Fruit fly (Drosophila melanogaster) whole organism, embryonic: ENCODE data around the gene CG6790.

Experiments used
- Ada2b ChIP-seq: fragments of 200-800 bp; sonication (Bioruptor generic); IDR thresholded peaks from 2 replicates; pipeline ENCODE4 v1.3.6; 2022; ENCODE audit warnings: missing biosample characterization, missing genetic modification characterization
- Atf6 ChIP-seq: fragments of 200-800 bp; sonication (Bioruptor generic); IDR thresholded peaks from 2 replicates; pipeline ENCODE4 v1.3.6; 2022; ENCODE audit warnings: missing biosample characterization, missing genetic modification characterization
- CG10147 ChIP-seq: fragments of 200-800 bp; sonication (Bioruptor generic); optimal IDR thresholded peaks from 2 replicates; lab custom pipeline; 2019; ENCODE audit warnings: missing biosample characterization, mild to moderate bottlenecking, missing genetic modification characterization, moderate library complexity
- CG10654 ChIP-seq: fragments of 200-800 bp; sonication (Bioruptor generic); optimal IDR thresholded peaks from 2 replicates; lab custom pipeline; 2016; ENCODE audit warnings: missing biosample characterization, missing genetic modification characterization
- CG11247 ChIP-seq: fragments of 200-800 bp; sonication (Bioruptor generic); IDR thresholded peaks from 2 replicates; pipeline ENCODE4 v1.3.6; 2022; ENCODE audit warnings: missing biosample characterization, missing genetic modification characterization
- CG12299 ChIP-seq: fragments of 200-800 bp; sonication (Bioruptor generic); optimal IDR thresholded peaks from 2 replicates; lab custom pipeline; 2018; ENCODE audit warnings: missing biosample characterization, mild to moderate bottlenecking, missing genetic modification characterization
- CG13624 ChIP-seq: fragments of 200-800 bp; sonication (Bioruptor generic); optimal IDR thresholded peaks from 2 replicates; lab custom pipeline; 2016; ENCODE audit warnings: missing biosample characterization, missing genetic modification characterization
- CG14050 ChIP-seq: fragments of 200-800 bp; sonication (Bioruptor generic); IDR thresholded peaks from 3 replicates; pipeline ENCODE4 v1.3.6; 2022; ENCODE audit warnings: missing biosample characterization, missing genetic modification characterization
- CG15073 ChIP-seq: fragments of 200-800 bp; sonication (Bioruptor generic); optimal IDR thresholded peaks from 2 replicates; lab custom pipeline; 2016; ENCODE audit warnings: missing biosample characterization, missing genetic modification characterization
- CG17328 ChIP-seq: fragments of 200-800 bp; sonication (Bioruptor generic); IDR thresholded peaks from 2 replicates; pipeline ENCODE4 v1.3.6; 2022; ENCODE audit warnings: missing biosample characterization, missing genetic modification characterization
- CG2678 ChIP-seq: fragments of 200-800 bp; sonication (Bioruptor generic); optimal IDR thresholded peaks from 3 replicates; lab custom pipeline; 2019; ENCODE audit warnings: missing biosample characterization, mild to moderate bottlenecking, missing genetic modification characterization, moderate library complexity
- CG33213 ChIP-seq: fragments of 200-800 bp; sonication (Bioruptor generic); optimal IDR thresholded peaks from 3 replicates; lab custom pipeline; 2016; ENCODE audit warnings: missing biosample characterization, missing genetic modification characterization
- CG34376 ChIP-seq: fragments of 200-800 bp; sonication (Bioruptor generic); optimal IDR thresholded peaks from 2 replicates; lab custom pipeline; 2018; ENCODE audit warnings: missing biosample characterization, mild to moderate bottlenecking, missing genetic modification characterization
- CG3995 ChIP-seq: fragments of 200-800 bp; sonication (Bioruptor generic); optimal IDR thresholded peaks from 3 replicates; lab custom pipeline; 2016; ENCODE audit warnings: missing biosample characterization, missing genetic modification characterization
- CG4328 ChIP-seq: fragments of 200-800 bp; sonication (Bioruptor generic); optimal IDR thresholded peaks from 3 replicates; lab custom pipeline; 2017; ENCODE audit warnings: missing biosample characterization, missing genetic modification reagents, missing genetic modification characterization
- CG6813 ChIP-seq: fragments of 200-800 bp; sonication (Bioruptor generic); optimal IDR thresholded peaks from 2 replicates; lab custom pipeline; 2017; ENCODE audit warnings: missing biosample characterization, missing genetic modification characterization, mild to moderate bottlenecking, moderate library complexity, missing genetic modification reagents
- CG7839 ChIP-seq: fragments of 200-800 bp; sonication (Bioruptor generic); optimal IDR thresholded peaks from 3 replicates; lab custom pipeline; 2018; ENCODE audit warnings: missing biosample characterization, mild to moderate bottlenecking, missing genetic modification characterization, moderate library complexity
- CG9932 ChIP-seq: fragments of 200-800 bp; sonication (Bioruptor generic); IDR thresholded peaks from 2 replicates; pipeline ENCODE4 v1.3.6; 2022; ENCODE audit warnings: missing biosample characterization, missing genetic modification characterization
- D19B ChIP-seq: fragments of 200-800 bp; sonication (Bioruptor generic); optimal IDR thresholded peaks from 2 replicates; lab custom pipeline; 2017; ENCODE audit warnings: missing biosample characterization, mild to moderate bottlenecking, missing genetic modification characterization
- Ets65A ChIP-seq: fragments of 200-800 bp; sonication (Bioruptor generic); peaks from one replicate; lab custom pipeline; 2016; ENCODE audit warnings: missing biosample characterization, missing genetic modification characterization
- Hand ChIP-seq: fragments of 200-800 bp; sonication (Bioruptor generic); optimal IDR thresholded peaks from 2 replicates; lab custom pipeline; 2017; ENCODE audit warnings: mild to moderate bottlenecking, missing biosample characterization, missing genetic modification reagents, missing genetic modification characterization
- Kr ChIP-seq: fragments of 200-800 bp; sonication (Bioruptor generic); optimal IDR thresholded peaks from 2 replicates; lab custom pipeline; 2017; ENCODE audit warnings: missing biosample characterization, mild to moderate bottlenecking, missing genetic modification characterization
- Med ChIP-seq: fragments of 200-800 bp; sonication (Bioruptor generic); peaks from one replicate; lab custom pipeline; 2016; ENCODE audit warnings: missing biosample characterization, missing genetic modification characterization, mild to moderate bottlenecking, inconsistent platforms, moderate library complexity
- Sin3A ChIP-seq: fragments of >200 bp; optimal IDR thresholded peaks from 2 replicates; lab custom pipeline; 2018
- ara ChIP-seq: fragments of 200-800 bp; sonication (Bioruptor generic); IDR thresholded peaks from 2 replicates; pipeline ENCODE4 v1.3.6; 2022; ENCODE audit warnings: missing biosample characterization, missing genetic modification characterization
- cato ChIP-seq: fragments of 200-800 bp; sonication (Bioruptor generic); optimal IDR thresholded peaks from 2 replicates; lab custom pipeline; 2016; ENCODE audit warnings: missing biosample characterization, missing genetic modification characterization, borderline replicate concordance
- corto ChIP-seq: fragments of 200-800 bp; sonication (Bioruptor generic); optimal IDR thresholded peaks from 2 replicates; lab custom pipeline; 2016; ENCODE audit warnings: missing biosample characterization, mild to moderate bottlenecking, missing genetic modification characterization, moderate library complexity
- eve ChIP-seq, 2 experiments: fragments of >200 bp; optimal IDR thresholded peaks; 2 replicates each; lab custom pipeline; 2017; ENCODE audit warnings: missing biosample characterization in 2 of 2, missing genetic modification characterization in 2 of 2
- exex ChIP-seq: fragments of 200-800 bp; sonication (Bioruptor generic); optimal IDR thresholded peaks from 4 replicates; lab custom pipeline; 2018; ENCODE audit warnings: missing biosample characterization, mild to moderate bottlenecking, missing genetic modification characterization, moderate library complexity
- gcm ChIP-seq: fragments of 200-800 bp; sonication (Bioruptor generic); optimal IDR thresholded peaks from 2 replicates; lab custom pipeline; 2019; ENCODE audit warnings: missing biosample characterization, mild to moderate bottlenecking, missing genetic modification characterization, moderate library complexity
- gem ChIP-seq: fragments of 200-800 bp; sonication (Bioruptor generic); optimal IDR thresholded peaks from 2 replicates; lab custom pipeline; 2019; ENCODE audit warnings: missing biosample characterization, mild to moderate bottlenecking, missing genetic modification characterization, moderate library complexity
- grau ChIP-seq: fragments of 200-800 bp; optimal IDR thresholded peaks from 3 replicates; lab custom pipeline; 2019; ENCODE audit warnings: missing biosample characterization, mild to moderate bottlenecking, missing genetic modification characterization, moderate library complexity
- grn ChIP-seq: fragments of 200-800 bp; sonication (Bioruptor generic); optimal IDR thresholded peaks from 3 replicates; lab custom pipeline; 2017; ENCODE audit warnings: missing biosample characterization, missing genetic modification characterization
- inv ChIP-seq: fragments of 200-800 bp; sonication (Bioruptor generic); IDR thresholded peaks from 2 replicates; pipeline ENCODE4 v1.3.6; 2022; ENCODE audit warnings: missing biosample characterization, missing genetic modification characterization; ENCODE audit not compliant: partially characterized antibody
- knrl ChIP-seq: fragments of 200-800 bp; sonication (Bioruptor generic); IDR thresholded peaks from 3 replicates; pipeline ENCODE4 v1.3.6; 2022; ENCODE audit warnings: missing biosample characterization, missing genetic modification characterization; ENCODE audit not compliant: partially characterized antibody
- lbe ChIP-seq: fragments of 200-800 bp; sonication (Bioruptor generic); optimal IDR thresholded peaks from 2 replicates; lab custom pipeline; 2016; ENCODE audit warnings: missing biosample characterization, mild to moderate bottlenecking, missing genetic modification characterization
- mirr ChIP-seq: fragments of 200-800 bp; sonication (Bioruptor generic); optimal IDR thresholded peaks from 3 replicates; lab custom pipeline; 2018; ENCODE audit warnings: missing biosample characterization, mild to moderate bottlenecking, missing genetic modification characterization
- nau ChIP-seq: fragments of 200-800 bp; sonication (Bioruptor generic); optimal IDR thresholded peaks from 3 replicates; lab custom pipeline; 2017; ENCODE audit warnings: missing biosample characterization, mild to moderate bottlenecking, missing genetic modification characterization, missing genetic modification reagents
- odd ChIP-seq: fragments of 200-800 bp; sonication (Bioruptor generic); optimal IDR thresholded peaks from 2 replicates; lab custom pipeline; 2017; ENCODE audit warnings: missing biosample characterization, mild to moderate bottlenecking, missing genetic modification characterization
- pita ChIP-seq: fragments of 200-800 bp; sonication (Bioruptor generic); optimal IDR thresholded peaks from 2 replicates; lab custom pipeline; 2017; ENCODE audit warnings: missing biosample characterization, mild to moderate bottlenecking, missing genetic modification characterization
- pnt ChIP-seq: fragments of 200-800 bp; sonication (Bioruptor generic); optimal IDR thresholded peaks from 3 replicates; lab custom pipeline; 2016; ENCODE audit warnings: missing biosample characterization, missing genetic modification characterization
- prd ChIP-seq, 3 experiments: fragments of >200 bp in 2 of 3; fragments of 200-800 bp in 1 of 3; sonication (Bioruptor generic) in 1 of 3; optimal IDR thresholded peaks in 2 of 3; IDR thresholded peaks in 1 of 3; 2 replicates in 2 of 3; 3 replicates in 1 of 3; pipeline versions ENCODE4 v1.3.6 to Lab custom; 2017 to 2022; ENCODE audit warnings: missing biosample characterization in 1 of 3, missing genetic modification characterization in 1 of 3
- pum ChIP-seq: fragments of 200-800 bp; sonication (Bioruptor generic); optimal IDR thresholded peaks from 2 replicates; lab custom pipeline; 2016; ENCODE audit warnings: missing biosample characterization, missing genetic modification characterization
- run ChIP-seq: fragments of 200-800 bp; sonication (Bioruptor generic); optimal IDR thresholded peaks from 3 replicates; lab custom pipeline; 2018; ENCODE audit warnings: missing biosample characterization, mild to moderate bottlenecking, missing genetic modification characterization
- scrt ChIP-seq: fragments of 200-800 bp; sonication (Bioruptor generic); optimal IDR thresholded peaks from 2 replicates; lab custom pipeline; 2018; ENCODE audit warnings: missing biosample characterization, mild to moderate bottlenecking, missing genetic modification characterization, moderate library complexity
- sug ChIP-seq: fragments of 200-800 bp; optimal IDR thresholded peaks from 2 replicates; lab custom pipeline; 2019; ENCODE audit warnings: missing biosample characterization, mild to moderate bottlenecking, missing genetic modification characterization, moderate library complexity

CG6790 gene

DNA sequence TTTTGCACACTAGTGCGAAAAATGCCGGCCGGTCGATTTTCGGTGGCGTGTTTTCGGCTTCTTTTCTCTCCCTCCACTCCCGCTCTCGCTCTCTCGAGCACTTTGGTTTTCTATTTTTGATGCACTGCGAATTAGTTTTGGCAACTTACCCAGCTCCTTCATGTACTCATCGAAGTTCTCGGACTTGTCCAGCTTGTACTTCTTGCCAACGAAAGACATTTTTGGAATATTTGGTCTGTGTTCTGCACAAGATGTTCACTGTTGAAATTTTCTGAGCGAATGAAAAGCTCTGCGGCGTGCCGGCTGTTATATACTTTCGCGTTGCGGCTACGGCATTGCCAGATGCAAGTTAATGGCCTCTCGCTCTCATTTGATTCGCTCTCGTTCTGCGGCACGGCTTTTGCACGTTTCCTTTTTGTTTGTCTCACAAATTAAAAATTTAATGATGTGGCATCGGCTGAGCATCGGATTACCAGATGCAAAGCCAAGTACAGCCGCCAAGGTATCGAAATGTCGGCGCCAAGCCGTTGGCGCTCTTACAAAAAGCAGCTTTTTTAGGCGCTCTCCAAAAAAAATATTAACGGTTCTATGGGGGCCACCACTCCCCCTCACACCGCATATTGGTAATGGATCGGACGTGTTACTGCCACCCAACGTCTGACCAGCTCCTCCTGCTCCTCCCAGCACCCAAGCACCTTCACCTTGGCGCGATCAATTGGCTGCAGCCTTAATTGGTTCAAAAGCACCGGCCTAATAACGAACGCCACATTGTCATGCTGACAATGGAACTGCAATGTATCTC lies 11.6 kb downstream of the CG6790 start, which contains the start of the genes fabp and sea (continued):
- no peak for TF ChIP-seq CG9932
- no peak for TF ChIP-seq CG33213
- no peak for TF ChIP-seq CG7839 (tag; lab: Kevin White, UChicago)

DNA sequence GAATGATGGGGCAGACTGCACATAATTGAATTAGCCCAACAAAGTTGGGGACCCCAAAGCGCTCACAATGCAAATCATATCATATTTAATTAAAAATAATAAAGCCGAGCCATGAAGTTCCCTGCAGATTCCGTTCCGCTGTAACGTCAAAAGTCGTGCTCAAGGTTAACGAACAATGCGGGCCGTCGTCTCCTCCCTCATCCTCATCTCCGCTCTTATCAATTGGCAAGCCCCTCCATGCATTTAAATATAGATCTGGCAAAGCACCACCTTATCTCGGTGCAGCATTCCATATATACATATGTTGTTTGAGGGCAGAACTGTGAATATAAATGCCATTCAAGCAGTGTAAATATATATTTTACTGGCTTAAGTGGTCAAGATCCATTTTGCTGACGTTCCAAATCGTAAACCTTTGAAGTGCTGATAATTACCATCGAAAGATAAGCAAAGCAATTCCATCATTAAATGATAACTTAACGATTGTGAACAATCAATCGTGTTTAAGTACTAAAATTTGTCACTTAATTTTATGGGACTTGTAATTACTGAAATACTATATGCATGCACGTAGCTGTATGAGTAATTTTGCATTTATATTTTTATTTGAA lies 13.6 kb downstream of the CG6790 start:
- TF ChIP-seq eve (GFP tag; optimal IDR thresholded peaks at IDR 0.05; lab: Kevin White, UChicago) (peak in 1 of 2 experiments; percentile 40), grn (peak; percentile 26), corto (GFP tag; lab: Kevin White, UChicago) (peak; percentile 51), exex (tag; lab: Kevin White, UChicago) (peak; percentile 95), sug (tag; lab: Kevin White, UChicago) (peak; percentile 1), CG14050 (no peak), CG3995 (GFP tag; lab: Kevin White, UChicago) (no peak), gcm (GFP tag; lab: Kevin White, UChicago) (peak; percentile 66), lbe (GFP tag; lab: Kevin White, UChicago) (peak; percentile 0), Kr (no peak), CG15073 (GFP tag; lab: Kevin White, UChicago) (no peak), mirr (GFP tag; lab: Kevin White, UChicago) (peak; percentile 35), Med (GFP tag; lab: Kevin White, UChicago) (peak; percentile 23), nau (GFP tag; lab: Kevin White, UChicago) (no peak), CG2678 (peak; percentile 4), CG34376 (GFP tag; lab: Kevin White, UChicago) (peak; percentile 1)

DNA sequence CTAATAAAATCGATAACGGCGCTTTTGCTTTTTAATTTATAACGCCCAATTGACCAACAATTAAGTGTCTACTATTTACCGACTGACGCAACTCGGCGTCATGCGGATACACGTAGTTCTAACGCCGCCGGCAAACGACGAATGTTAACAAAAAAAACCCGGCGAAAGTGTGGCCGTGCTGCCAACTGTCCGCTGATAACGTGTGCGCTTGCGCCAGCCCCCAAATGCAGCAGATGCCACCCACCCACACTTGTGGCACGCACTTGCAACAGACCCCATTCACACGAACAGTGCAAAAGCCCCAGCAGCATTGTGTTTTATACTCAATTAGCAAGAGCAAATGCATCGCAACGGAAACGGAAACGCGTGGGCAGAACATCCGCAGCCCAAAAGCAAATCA lies 15.4 kb downstream of the CG6790 start:
- TF ChIP-seq CG12299 (tag; lab: Kevin White, UChicago) = no peak
- TF ChIP-seq run = no peak
- TF ChIP-seq CG11247 (GFP tag; lab: Robert Waterston, UW) = no peak
- no peak for TF ChIP-seq grau (tag; lab: Kevin White, UChicago)
- no peak for TF ChIP-seq Ada2b
- TF ChIP-seq knrl = no peak
- TF ChIP-seq Sin3A = no peak
- TF ChIP-seq inv (GFP tag; lab: Robert Waterston, UW) = peak; percentile 33; the same call in 1 of the 2 replicates
- TF ChIP-seq gem (tag; lab: Kevin White, UChicago) = no peak
- peak; percentile 67 for TF ChIP-seq scrt (GFP tag; lab: Kevin White, UChicago)
- no peak for TF ChIP-seq cato (GFP tag; lab: Kevin White, UChicago)
- no peak for TF ChIP-seq Hand (GFP tag; lab: Kevin White, UChicago)
- peak; percentile 10; the same call in 1 of the 2 replicates for TF ChIP-seq CG17328
- no peak for TF ChIP-seq ara (GFP tag; lab: Robert Waterston, UW)
- no peak for TF ChIP-seq D19B (GFP tag; lab: Kevin White, UChicago)
- TF ChIP-seq Atf6 (GFP tag; lab: Robert Waterston, UW) = no peak
- no peak for TF ChIP-seq pnt (GFP tag; lab: Kevin White, UChicago)
- no peak for TF ChIP-seq CG10147
- no peak for TF ChIP-seq CG4328 (GFP tag; lab: Kevin White, UChicago)
- peak; percentile 30 for TF ChIP-seq CG6813 (GFP tag; lab: Kevin White, UChicago)
- no peak for TF ChIP-seq Ets65A (GFP tag; lab: Kevin White, UChicago)
- TF ChIP-seq CG13624 (GFP tag; lab: Kevin White, UChicago) = no peak
- TF ChIP-seq odd = peak; percentile 6
- no peak for TF ChIP-seq CG10654 (GFP tag; lab: Kevin White, UChicago)
- no peak for TF ChIP-seq pum (GFP tag; lab: Kevin White, UChicago)
- TF ChIP-seq pita (GFP tag; lab: Kevin White, UChicago) = no peak
- no peak for TF ChIP-seq prd (optimal IDR thresholded peaks at IDR 0.05; lab: Kevin White, UChicago)
- TF ChIP-seq prd (GFP tag; IDR thresholded peaks at IDR 0.05; lab: Robert Waterston, UW) = 0 out of 3 replicates have a peak, but pooled peaks have one; percentile 18
